Fruit fly (Drosophila melanogaster): ENCODE measurements around the gene Diap1.
A peak's percentile ranks its signal among the peaks of the same experiment; 100 is the strongest.

The Diap1 gene

DNA sequence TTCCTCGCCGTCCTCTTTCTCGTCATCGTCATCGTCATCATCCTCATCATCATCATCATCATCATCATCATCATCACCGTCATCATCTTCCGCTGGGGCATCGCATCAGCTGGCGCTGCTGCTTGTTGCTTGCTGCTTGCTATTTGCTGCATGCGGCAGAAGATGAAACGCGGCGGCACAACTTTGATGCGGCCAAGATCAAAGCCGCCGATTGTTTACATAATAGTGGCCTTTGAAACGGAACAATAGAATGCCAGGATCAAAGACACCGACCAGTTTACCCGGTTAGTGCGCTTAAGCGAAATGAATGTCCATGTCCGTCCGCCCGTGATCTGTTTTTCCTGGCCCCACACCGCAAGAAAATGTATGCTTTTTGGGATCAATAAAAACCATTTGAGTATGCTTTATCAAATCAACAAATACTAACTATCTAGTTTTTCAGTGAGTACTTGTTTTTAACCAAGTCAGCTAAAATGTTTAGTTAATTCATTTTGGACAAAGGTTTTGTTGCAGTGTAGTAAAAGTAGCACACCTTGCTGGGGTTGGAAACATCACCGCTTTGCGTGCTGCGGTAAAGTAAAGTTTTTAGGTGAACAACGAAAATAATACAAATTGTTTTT, 29.7 kb downstream of the Diap1 start (continued):
- TF ChIP-seq Usf (GFP tag; optimal IDR thresholded peaks at IDR 0.05): no peak
- peak; percentile 62 for TF ChIP-seq CG8388 (GFP tag; optimal IDR thresholded peaks at IDR 0.05)
- peak; percentile 76 for TF ChIP-seq CG18262 (tag; optimal IDR thresholded peaks at IDR 0.05)
- TF ChIP-seq mld (GFP tag; IDR thresholded peaks at IDR 0.05; ENCODE audit: partially characterized antibody): no peak
- TF ChIP-seq CG5180 (GFP tag; optimal IDR thresholded peaks at IDR 0.05): no peak
- TF ChIP-seq ind (GFP tag; optimal IDR thresholded peaks at IDR 0.05): peak; percentile 22
- no peak for TF ChIP-seq tx (GFP tag; optimal IDR thresholded peaks at IDR 0.05)
- peak; percentile 54 for TF ChIP-seq CG11504 (tag; optimal IDR thresholded peaks at IDR 0.05)
- peak; percentile 36; the same call in 1 of the 3 replicates for TF ChIP-seq dysf (GFP tag; IDR thresholded peaks at IDR 0.05)
- no peak for TF ChIP-seq Hey (tag; optimal IDR thresholded peaks at IDR 0.05)
- no peak for TF ChIP-seq hb (GFP tag; IDR thresholded peaks at IDR 0.05; ENCODE audit: partially characterized antibody)
- TF ChIP-seq CG8924 (tag; optimal IDR thresholded peaks at IDR 0.05): peak; percentile 73
- peak; percentile 33 for TF ChIP-seq CG10654 (GFP tag; optimal IDR thresholded peaks at IDR 0.05)
- no peak for TF ChIP-seq ham (GFP tag; IDR thresholded peaks at IDR 0.05)
- peak; percentile 74 for TF ChIP-seq CG10959 (GFP tag; IDR thresholded peaks at IDR 0.05)
- TF ChIP-seq CG11398 (GFP tag; optimal IDR thresholded peaks at IDR 0.05): no peak
- no peak for TF ChIP-seq CG2199 (GFP tag; IDR thresholded peaks at IDR 0.05)
- TF ChIP-seq CG13424 (tag; optimal IDR thresholded peaks at IDR 0.05): peak; percentile 46
- TF ChIP-seq Ssrp (tag; optimal IDR thresholded peaks at IDR 0.05): peak; percentile 44
- TF ChIP-seq cad (GFP tag; optimal IDR thresholded peaks at IDR 0.05): no peak
- TF ChIP-seq az2 (GFP tag; optimal IDR thresholded peaks at IDR 0.05): peak; percentile 59
- TF ChIP-seq hkb (optimal IDR thresholded peaks at IDR 0.05): no peak
- TF ChIP-seq hkb (GFP tag; IDR thresholded peaks at IDR 0.05): 0 out of 2 replicates have a peak, but pooled peaks have one; percentile 43
- TF ChIP-seq Mad (GFP tag; optimal IDR thresholded peaks at IDR 0.05): peak; percentile 21
- peak; percentile 46 for TF ChIP-seq Side (GFP tag; optimal IDR thresholded peaks at IDR 0.05)
- TF ChIP-seq CG7786 (GFP tag; optimal IDR thresholded peaks at IDR 0.05): peak; percentile 33
- TF ChIP-seq sr (GFP tag; IDR thresholded peaks at IDR 0.05): no peak
- peak; percentile 1 for TF ChIP-seq mam (GFP tag; optimal IDR thresholded peaks at IDR 0.05)
- TF ChIP-seq Ets65A (GFP tag): peak; percentile 94
- TF ChIP-seq ci (GFP tag; IDR thresholded peaks at IDR 0.05): peak; percentile 73
- TF ChIP-seq CG15514 (GFP tag; optimal IDR thresholded peaks at IDR 0.05): no peak
- TF ChIP-seq dm (GFP tag; optimal IDR thresholded peaks at IDR 0.05): no peak
- no peak for TF ChIP-seq cato (GFP tag; optimal IDR thresholded peaks at IDR 0.05; ENCODE audit: borderline replicate concordance)
- peak; percentile 22 for TF ChIP-seq CHES-1-like (GFP tag; optimal IDR thresholded peaks at IDR 0.05)
- TF ChIP-seq CG3726 (GFP tag; IDR thresholded peaks at IDR 0.05): 0 out of 3 replicates have a peak, but pooled peaks have one; percentile 8
- peak in 1 of 2 experiments; percentile 13 for TF ChIP-seq Hr51 (GFP tag; optimal IDR thresholded peaks at IDR 0.05)
- peak; percentile 92 for TF ChIP-seq dmrt11E (tag; optimal IDR thresholded peaks at IDR 0.05)
- TF ChIP-seq so (GFP tag; IDR thresholded peaks at IDR 0.05): no peak
- peak; percentile 89 for TF ChIP-seq zen (tag; optimal IDR thresholded peaks at IDR 0.05)
- TF ChIP-seq sna (GFP tag; IDR thresholded peaks at IDR 0.05; ENCODE audit: partially characterized antibody): no peak
- peak; percentile 5 for TF ChIP-seq NfI (GFP tag; optimal IDR thresholded peaks at IDR 0.05)
- TF ChIP-seq Atf-2 (GFP tag; optimal IDR thresholded peaks at IDR 0.05): peak; percentile 60
- TF ChIP-seq ac (GFP tag; optimal IDR thresholded peaks at IDR 0.05): peak; percentile 69
- TF ChIP-seq CG14667 (GFP tag; IDR thresholded peaks at IDR 0.05): 0 out of 2 replicates have a peak, but pooled peaks have one; percentile 7
- no peak for TF ChIP-seq al (GFP tag; IDR thresholded peaks at IDR 0.05)
- no peak for TF ChIP-seq CG13894 (tag; optimal IDR thresholded peaks at IDR 0.05)
- peak; percentile 22; the same call in 1 of the 2 replicates for TF ChIP-seq Ada2b (GFP tag; IDR thresholded peaks at IDR 0.05)
- no peak for TF ChIP-seq CG13296 (GFP tag; optimal IDR thresholded peaks at IDR 0.05)
- no peak for TF ChIP-seq shn (GFP tag; optimal IDR thresholded peaks at IDR 0.05)
- TF ChIP-seq CG1603 (tag; optimal IDR thresholded peaks at IDR 0.05): peak; percentile 87
